Fruit fly (Drosophila melanogaster) whole organism, prepupa: ENCODE results near the gene CG43445.

Source experiments
- CG10631 ChIP-seq: fragments of 200-800 bp; sonication (Bioruptor generic); optimal IDR thresholded peaks from 2 replicates; lab custom pipeline; 2016; ENCODE audit warnings: missing biosample characterization, missing genetic modification characterization
- CG15336 ChIP-seq: fragments of 200-800 bp; sonication (Bioruptor generic); IDR thresholded peaks from 2 replicates; pipeline ENCODE4 v1.3.6; 2022; ENCODE audit warnings: missing biosample characterization, missing genetic modification characterization
- CG16779 ChIP-seq: fragments of 200-800 bp; sonication (Bioruptor generic); optimal IDR thresholded peaks from 3 replicates; lab custom pipeline; 2017; ENCODE audit warnings: missing biosample characterization, mild to moderate bottlenecking, missing genetic modification characterization
- CG3032 ChIP-seq: fragments of 200-800 bp; optimal IDR thresholded peaks from 2 replicates; lab custom pipeline; 2019; ENCODE audit warnings: missing biosample characterization, mild to moderate bottlenecking, missing genetic modification characterization, moderate library complexity
- CG31627 ChIP-seq: fragments of 200-800 bp; sonication (Bioruptor generic); optimal IDR thresholded peaks from 3 replicates; lab custom pipeline; 2016; ENCODE audit warnings: missing biosample characterization, missing genetic modification characterization
- CG32006 ChIP-seq: fragments of 200-800 bp; sonication (Bioruptor generic); optimal IDR thresholded peaks from 3 replicates; lab custom pipeline; 2017; ENCODE audit warnings: missing biosample characterization, mild to moderate bottlenecking, missing genetic modification characterization
- CG6163 ChIP-seq: fragments of 200-800 bp; sonication (Bioruptor generic); IDR thresholded peaks from 3 replicates; pipeline ENCODE4 v1.3.6; 2022; ENCODE audit warnings: missing biosample characterization, missing genetic modification characterization
- CG6792 ChIP-seq: fragments of 200-800 bp; sonication (Bioruptor generic); optimal IDR thresholded peaks from 3 replicates; lab custom pipeline; 2016; ENCODE audit warnings: missing biosample characterization, missing genetic modification characterization
- CG6808 ChIP-seq: fragments of 200-800 bp; sonication (Bioruptor generic); optimal IDR thresholded peaks from 3 replicates; lab custom pipeline; 2017; ENCODE audit warnings: missing biosample characterization, missing genetic modification characterization, mild to moderate bottlenecking, moderate library complexity, missing genetic modification reagents
- CG7368 ChIP-seq: fragments of 200-800 bp; sonication (Bioruptor generic); optimal IDR thresholded peaks from 3 replicates; lab custom pipeline; 2016; ENCODE audit warnings: missing biosample characterization, missing genetic modification characterization
- CG8119 ChIP-seq: fragments of 200-800 bp; sonication (Bioruptor generic); IDR thresholded peaks from 3 replicates; pipeline ENCODE4 v1.3.6; 2022; ENCODE audit warnings: missing biosample characterization, missing genetic modification characterization
- CG8632 ChIP-seq: fragments of 200-800 bp; sonication (Bioruptor generic); optimal IDR thresholded peaks from 3 replicates; lab custom pipeline; 2016; ENCODE audit warnings: missing biosample characterization, missing genetic modification characterization
- Eip75B ChIP-seq: fragments of 200-800 bp; sonication (Bioruptor generic); optimal IDR thresholded peaks from 3 replicates; lab custom pipeline; 2016; ENCODE audit warnings: missing biosample characterization, missing genetic modification characterization
- Eip78C ChIP-seq: fragments of 200-800 bp; sonication (Bioruptor generic); peaks from one replicate; lab custom pipeline; 2016; ENCODE audit warnings: missing biosample characterization, missing genetic modification characterization
- Ets96B ChIP-seq: fragments of 200-800 bp; optimal IDR thresholded peaks from 2 replicates; lab custom pipeline; 2019; ENCODE audit warnings: missing biosample characterization, mild to moderate bottlenecking, missing genetic modification characterization, moderate library complexity
- Hr4 ChIP-seq: fragments of 200-800 bp; sonication (Bioruptor generic); optimal IDR thresholded peaks from 3 replicates; lab custom pipeline; 2016; ENCODE audit warnings: missing biosample characterization, missing genetic modification characterization
- Lpt ChIP-seq: fragments of 200-800 bp; sonication (Bioruptor generic); optimal IDR thresholded peaks from 3 replicates; lab custom pipeline; 2016; ENCODE audit warnings: missing biosample characterization, missing genetic modification characterization
- Smox ChIP-seq: fragments of 200-800 bp; sonication (Bioruptor generic); optimal IDR thresholded peaks from 3 replicates; lab custom pipeline; 2016; ENCODE audit warnings: missing biosample characterization, missing genetic modification characterization
- cyc ChIP-seq: fragments of 200-800 bp; sonication (Bioruptor generic); optimal IDR thresholded peaks from 3 replicates; lab custom pipeline; 2016; ENCODE audit warnings: missing biosample characterization, missing genetic modification characterization
- dac ChIP-seq: fragments of 200-800 bp; sonication (Bioruptor generic); optimal IDR thresholded peaks from 2 replicates; lab custom pipeline; 2017; ENCODE audit warnings: missing biosample characterization, mild to moderate bottlenecking, missing genetic modification characterization
- dsx ChIP-seq: fragments of 200-800 bp; optimal IDR thresholded peaks from 3 replicates; lab custom pipeline; 2019; ENCODE audit warnings: missing biosample characterization, mild to moderate bottlenecking, missing genetic modification characterization, moderate library complexity; ENCODE audit not compliant: poor library complexity, severe bottlenecking
- eg ChIP-seq: fragments of 200-800 bp; sonication (Bioruptor generic); IDR thresholded peaks from 3 replicates; pipeline ENCODE4 v1.3.6; 2022; ENCODE audit warnings: missing biosample characterization, missing genetic modification characterization
- fd85E ChIP-seq: fragments of 200-800 bp; sonication (Bioruptor generic); optimal IDR thresholded peaks from 3 replicates; lab custom pipeline; 2016; ENCODE audit warnings: missing biosample characterization, missing genetic modification characterization
- lz ChIP-seq: fragments of 200-800 bp; sonication (Bioruptor generic); optimal IDR thresholded peaks from 3 replicates; lab custom pipeline; 2016; ENCODE audit warnings: missing biosample characterization, missing genetic modification characterization
- pdm3 ChIP-seq: fragments of 200-800 bp; sonication (Bioruptor generic); optimal IDR thresholded peaks from 3 replicates; lab custom pipeline; 2016; ENCODE audit warnings: missing biosample characterization, missing genetic modification characterization
- salr ChIP-seq, 2 experiments: fragments of 200-800 bp; sonication (Bioruptor generic); optimal IDR thresholded peaks; 3 replicates each; lab custom pipeline; 2016 to 2018; ENCODE audit warnings: missing biosample characterization in 2 of 2, missing genetic modification characterization in 2 of 2, mild to moderate bottlenecking in 1 of 2
- ss ChIP-seq, 2 experiments: fragments of 200-800 bp; sonication (Bioruptor generic); optimal IDR thresholded peaks; 2 replicates in 1 of 2; 3 replicates in 1 of 2; lab custom pipeline; 2017 to 2018; ENCODE audit warnings: mild to moderate bottlenecking in 2 of 2, missing biosample characterization in 2 of 2, missing genetic modification characterization in 2 of 2, moderate library complexity in 1 of 2
- svp ChIP-seq: fragments of 200-800 bp; sonication (Bioruptor generic); peaks from one replicate; lab custom pipeline; 2016; ENCODE audit warnings: missing biosample characterization, missing genetic modification characterization
- topi ChIP-seq: fragments of 200-800 bp; sonication (Bioruptor generic); optimal IDR thresholded peaks from 3 replicates; lab custom pipeline; 2016; ENCODE audit warnings: missing biosample characterization, missing genetic modification characterization

The CG43445 gene

DNA sequence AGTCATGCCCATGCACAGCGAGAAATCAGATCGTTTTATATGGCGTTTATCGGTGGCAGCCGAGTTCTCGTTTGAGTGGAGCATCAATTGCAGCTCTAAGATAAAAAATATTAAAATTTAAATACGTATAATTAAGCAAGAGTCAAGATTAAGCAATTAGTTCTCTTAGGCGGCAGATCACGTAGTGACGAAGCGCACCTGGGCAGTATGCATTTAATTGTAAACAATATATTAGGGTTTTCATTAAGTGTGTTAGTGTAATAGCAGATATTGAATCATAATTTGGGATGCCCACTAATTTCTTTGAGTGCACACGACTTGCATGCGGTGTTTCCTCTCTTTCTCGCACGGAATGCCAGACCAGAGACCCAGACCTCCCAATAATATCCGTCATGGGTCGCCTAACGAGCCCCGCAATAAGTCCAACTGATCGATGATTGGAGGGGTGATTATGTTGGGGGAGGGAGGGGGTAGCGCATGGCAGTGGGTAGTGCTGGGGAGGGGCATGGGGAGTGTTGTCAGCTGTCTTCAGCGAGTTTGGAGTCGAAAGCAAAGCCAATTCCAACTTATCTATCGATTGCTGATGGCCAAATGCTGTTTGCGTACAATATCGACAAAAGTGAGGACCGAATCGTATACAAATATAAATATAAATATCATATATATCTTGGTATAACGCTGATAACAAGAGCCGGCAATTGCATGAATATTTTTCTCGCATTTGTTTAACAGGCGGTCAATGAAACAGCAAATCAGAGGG is 38.4 kb downstream of the CG43445 start (continued):
- TF ChIP-seq cyc (GFP tag; lab: Kevin White, UChicago) (peak; percentile 35), CG10631 (GFP tag; lab: Kevin White, UChicago) (peak; percentile 61), Smox (GFP tag; lab: Kevin White, UChicago) (peak; percentile 30), Eip78C (GFP tag; lab: Kevin White, UChicago) (peak; percentile 88), dac (peak; percentile 31), fd85E (GFP tag; lab: Kevin White, UChicago) (no peak), CG31627 (GFP tag; lab: Kevin White, UChicago) (peak; percentile 53), ss (GFP tag; optimal IDR thresholded peaks at IDR 0.05; lab: Kevin White, UChicago) (peak; percentile 17 to 58), lz (peak; percentile 54), CG16779 (no peak)

dm6 chr3R:17950398-17950797 is 39.2 kb downstream of the CG43445 start:
- TF ChIP-seq Eip78C (GFP tag; lab: Kevin White, UChicago): peak; percentile 44
- no peak for TF ChIP-seq Lpt

dm6 chr3R:17951285-17951684 is 40.1 kb downstream of the CG43445 start:
- TF ChIP-seq ss (GFP tag; optimal IDR thresholded peaks at IDR 0.05; lab: Kevin White, UChicago) (peak in 1 of 2 experiments; percentile 7), Ets96B (tag; lab: Kevin White, UChicago) (no peak), salr (GFP tag; optimal IDR thresholded peaks at IDR 0.05; lab: Kevin White, UChicago) (no peak), CG6792 (GFP tag; lab: Kevin White, UChicago) (no peak)

- TF ChIP-seq CG6808 (GFP tag; lab: Kevin White, UChicago) (no peak), Ets96B (tag; lab: Kevin White, UChicago) (peak; percentile 8), CG8632 (GFP tag; lab: Kevin White, UChicago) (no peak), CG31627 (GFP tag; lab: Kevin White, UChicago) (no peak), dsx (GFP tag; lab: Kevin White, UChicago) (no peak), Eip75B (peak; percentile 2), svp (GFP tag; lab: Kevin White, UChicago) (peak; percentile 56), CG3032 (tag; lab: Kevin White, UChicago) (peak; percentile 4), Eip78C (GFP tag; lab: Kevin White, UChicago) (peak; percentile 65)
- TF ChIP-seq, all 60 proteins: peak for 5
These were observed 40.6 kb downstream of the CG43445 start for dm6 chr3R:17951780-17952179.

- peak; percentile 34 to 88 for TF ChIP-seq ss (GFP tag; optimal IDR thresholded peaks at IDR 0.05; lab: Kevin White, UChicago)
- no peak for TF ChIP-seq CG7368
These were observed 41.2 kb downstream of the CG43445 start for dm6 chr3R:17952412-17952811.

dm6 chr3R:17953884-17954283 is 42.7 kb downstream of the CG43445 start:
- TF ChIP-seq salr (GFP tag; optimal IDR thresholded peaks at IDR 0.05; lab: Kevin White, UChicago) (peak in 1 of 2 experiments; percentile 49), topi (no peak), CG31627 (GFP tag; lab: Kevin White, UChicago) (no peak), Eip78C (GFP tag; lab: Kevin White, UChicago) (peak; percentile 63), CG6163 (GFP tag; lab: Robert Waterston, UW) (0 out of 3 replicates have a peak, but pooled peaks have one; percentile 10), eg (0 out of 3 replicates have a peak, but pooled peaks have one; percentile 16), Smox (GFP tag; lab: Kevin White, UChicago) (no peak), Hr4 (GFP tag; lab: Kevin White, UChicago) (peak; percentile 37), pdm3 (GFP tag; lab: Kevin White, UChicago) (no peak), CG8119 (GFP tag; lab: Robert Waterston, UW) (peak; percentile 50; the same call in 1 of the 3 replicates), CG32006 (peak; percentile 55), CG15336 (peak; percentile 62)
